Worm (Caenorhabditis elegans) whole organism, L3 larva: ENCODE measurements around the gene pph-6.
A peak's percentile ranks its signal among the peaks of the same experiment; 100 is the strongest.

Experiments
- ZK546.5 ChIP-seq: sonication (generic microtip); optimal IDR thresholded peaks from 2 replicates; lab custom pipeline; 2017; ENCODE audit warnings: missing biosample characterization, missing genetic modification characterization
- ama-1 ChIP-seq: fragments of 150-350 bp; optimal IDR thresholded peaks from 2 replicates; lab custom pipeline; 2018
- ceh-82 ChIP-seq: fragments of 150-350 bp; optimal IDR thresholded peaks from 2 replicates; lab custom pipeline; 2014; ENCODE audit warnings: missing biosample characterization, missing genetic modification characterization
- ceh-9 ChIP-seq: sonication (generic microtip); optimal IDR thresholded peaks from 2 replicates; lab custom pipeline; 2018; ENCODE audit warnings: missing biosample characterization, missing genetic modification characterization
- elt-2 ChIP-seq: sonication (generic microtip); optimal IDR thresholded peaks from 2 replicates; lab custom pipeline; 2016; ENCODE audit warnings: missing genetic modification reagents, mild to moderate bottlenecking, missing genetic modification characterization, missing compliant biosample characterization
- fkh-10 ChIP-seq: sonication (generic microtip); optimal IDR thresholded peaks from 2 replicates; lab custom pipeline; 2017; ENCODE audit warnings: missing biosample characterization, missing genetic modification reagents, missing genetic modification characterization
- lin-15B ChIP-seq: fragments of 150-350 bp; optimal IDR thresholded peaks from 2 replicates; lab custom pipeline; 2014; ENCODE audit warnings: missing biosample characterization, missing genetic modification characterization
- lin-39 ChIP-seq: fragments of 150-350 bp; optimal IDR thresholded peaks from 2 replicates; lab custom pipeline; 2018; ENCODE audit warnings: missing biosample characterization, missing genetic modification reagents, missing genetic modification characterization
- nhr-11 ChIP-seq: fragments of 150-350 bp; optimal IDR thresholded peaks from 2 replicates; lab custom pipeline; 2014; ENCODE audit warnings: missing biosample characterization, missing genetic modification characterization
- nhr-237 ChIP-seq: fragments of 150-350 bp; optimal IDR thresholded peaks from 2 replicates; lab custom pipeline; 2014; ENCODE audit warnings: missing biosample characterization, missing genetic modification characterization
- nhr-25 ChIP-seq: sonication (generic microtip); optimal IDR thresholded peaks from 2 replicates; lab custom pipeline; 2017; ENCODE audit warnings: missing biosample characterization, missing genetic modification characterization
- nhr-76 ChIP-seq: fragments of 150-350 bp; sonication (generic microtip); optimal IDR thresholded peaks from 5 replicates; lab custom pipeline; 2014; ENCODE audit warnings: missing biosample characterization, missing genetic modification characterization
- snpc-4 ChIP-seq: fragments of 150-350 bp; optimal IDR thresholded peaks from 2 replicates; lab custom pipeline; 2014; ENCODE audit warnings: missing biosample characterization, missing genetic modification characterization
- tbx-2 ChIP-seq: sonication (generic microtip); optimal IDR thresholded peaks from 2 replicates; lab custom pipeline; 2016; ENCODE audit warnings: mild to moderate bottlenecking, missing genetic modification characterization, missing compliant biosample characterization

DNA sequence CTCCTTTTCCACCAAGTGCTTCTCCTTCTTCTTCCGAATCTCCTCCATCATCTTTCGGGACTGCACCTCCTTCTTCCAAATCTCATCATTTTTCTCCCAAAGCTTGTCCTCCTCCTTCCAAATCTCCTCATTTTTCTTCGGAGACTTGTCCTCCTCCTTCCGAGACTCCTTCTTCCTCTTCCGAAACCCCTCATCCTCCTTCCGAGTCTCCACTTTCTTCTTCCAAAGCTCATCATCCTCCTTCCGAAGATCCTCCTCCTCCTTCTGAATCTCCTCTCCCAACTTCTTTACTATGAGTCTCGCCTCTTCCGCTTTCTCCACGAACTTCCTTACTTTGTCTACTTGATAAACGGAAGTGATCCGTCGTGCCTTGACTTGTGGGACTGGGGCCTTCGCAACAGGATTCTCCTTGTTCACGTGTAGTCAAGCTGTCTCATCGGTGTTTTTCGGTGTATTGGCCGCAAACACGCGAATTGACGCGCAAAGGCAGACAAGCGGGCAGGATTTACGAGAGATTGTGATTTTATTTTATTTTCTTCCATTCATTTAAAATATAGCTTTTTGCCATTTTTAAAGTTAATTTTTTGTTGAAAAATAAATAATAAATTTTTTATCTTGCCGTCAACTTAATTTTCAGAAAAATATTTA is 8.8 kb upstream of the pph-6 start, which contains the start of the genes K01A11.3 and C34C12.12:
- TF ChIP-seq nhr-237 (tag; lab: Kevin White, UChicago) (no peak), elt-2 (no peak), nhr-11 (no peak), tbx-2 (no peak), lin-15B (tag; lab: Kevin White, UChicago) (peak; percentile 5), nhr-76 (tag; lab: Kevin White, UChicago) (no peak), ZK546.5 (tag; lab: Kevin White, UChicago) (no peak), nhr-25 (no peak), snpc-4 (no peak), lin-39 (tag; lab: Kevin White, UChicago) (no peak), ceh-9 (tag; lab: Kevin White, UChicago) (no peak), fkh-10 (GFP tag; lab: Kevin White, UChicago) (no peak), ama-1 (lab: Kevin White, UChicago) (no peak), ceh-82 (tag; lab: Kevin White, UChicago) (no peak)
